Worm (Caenorhabditis elegans) whole organism, L2 larva: ENCODE results near the gene C18H2.5.

ENCODE experiments used
- C34F6.9 ChIP-seq: fragments of 150-350 bp; optimal IDR thresholded peaks from 2 replicates; lab custom pipeline; 2014; ENCODE audit warnings: missing biosample characterization, missing genetic modification characterization
- F13H6.1 ChIP-seq: sonication (generic microtip); optimal IDR thresholded peaks from 2 replicates; lab custom pipeline; 2016; ENCODE audit warnings: missing genetic modification characterization, missing compliant biosample characterization
- R02D3.7 ChIP-seq: fragments of 150-350 bp; optimal IDR thresholded peaks from 2 replicates; lab custom pipeline; 2014; ENCODE audit warnings: missing biosample characterization, missing genetic modification characterization
- Y55F3AM.14 ChIP-seq: fragments of 200-800 bp; sonication (Bioruptor generic); optimal IDR thresholded peaks from 2 replicates; lab custom pipeline; 2018; ENCODE audit warnings: mild to moderate bottlenecking, missing genetic modification characterization, missing compliant biosample characterization
- ZK546.5 ChIP-seq: sonication (generic microtip); optimal IDR thresholded peaks from 2 replicates; lab custom pipeline; 2017; ENCODE audit warnings: missing biosample characterization, missing genetic modification characterization
- alr-1 ChIP-seq: fragments of 150-350 bp; optimal IDR thresholded peaks from 2 replicates; lab custom pipeline; 2014; ENCODE audit warnings: missing biosample characterization, missing genetic modification characterization
- aly-2 ChIP-seq: fragments of 150-350 bp; optimal IDR thresholded peaks from 2 replicates; lab custom pipeline; 2014; ENCODE audit warnings: missing biosample characterization, missing genetic modification characterization
- ama-1 ChIP-seq: fragments of 150-350 bp; optimal IDR thresholded peaks from 2 replicates; lab custom pipeline; 2018; ENCODE audit warnings: inconsistent platforms
- blmp-1 ChIP-seq: sonication (generic microtip); optimal IDR thresholded peaks from 2 replicates; lab custom pipeline; 2017; ENCODE audit warnings: missing genetic modification characterization, mild to moderate bottlenecking, missing compliant biosample characterization, antibody characterized with exemption, moderate library complexity; ENCODE audit not compliant: insufficient read depth
- ceh-16 ChIP-seq: fragments of 150-350 bp; optimal IDR thresholded peaks from 2 replicates; lab custom pipeline; 2014; ENCODE audit warnings: missing biosample characterization, missing genetic modification characterization
- ceh-82 ChIP-seq: fragments of 150-350 bp; optimal IDR thresholded peaks from 2 replicates; lab custom pipeline; 2014; ENCODE audit warnings: missing biosample characterization, missing genetic modification characterization
- crh-2 ChIP-seq: sonication (generic microtip); optimal IDR thresholded peaks from 2 replicates; lab custom pipeline; 2017; ENCODE audit warnings: missing biosample characterization, missing genetic modification characterization
- dmd-4 ChIP-seq: sonication (generic microtip); optimal IDR thresholded peaks from 2 replicates; lab custom pipeline; 2017; ENCODE audit warnings: missing biosample characterization, missing genetic modification characterization
- egl-27 ChIP-seq: sonication (generic microtip); optimal IDR thresholded peaks from 3 replicates; lab custom pipeline; 2017; ENCODE audit warnings: missing biosample characterization, missing genetic modification reagents, missing genetic modification characterization
- elt-1 ChIP-seq: fragments of 150-350 bp; optimal IDR thresholded peaks from 2 replicates; lab custom pipeline; 2014; ENCODE audit warnings: missing biosample characterization, missing genetic modification characterization
- elt-3 ChIP-seq: sonication (generic microtip); optimal IDR thresholded peaks from 2 replicates; lab custom pipeline; 2017; ENCODE audit warnings: missing biosample characterization, missing genetic modification characterization
- fos-1 ChIP-seq: fragments of 150-350 bp; optimal IDR thresholded peaks from 2 replicates; lab custom pipeline; 2014; ENCODE audit warnings: missing biosample characterization, missing genetic modification characterization
- gmeb-1 ChIP-seq: fragments of 150-350 bp; optimal IDR thresholded peaks from 2 replicates; lab custom pipeline; 2014; ENCODE audit warnings: missing biosample characterization, missing genetic modification characterization
- lin-11 ChIP-seq: fragments of 150-350 bp; sonication (generic microtip); optimal IDR thresholded peaks from 2 replicates; lab custom pipeline; 2014; ENCODE audit warnings: missing biosample characterization, missing genetic modification characterization, inconsistent platforms, mixed read lengths
- lin-13 ChIP-seq: fragments of 150-350 bp; optimal IDR thresholded peaks from 2 replicates; lab custom pipeline; 2014; ENCODE audit warnings: missing biosample characterization, missing genetic modification reagents, missing genetic modification characterization
- lin-39 ChIP-seq: fragments of 150-350 bp; optimal IDR thresholded peaks from 2 replicates; lab custom pipeline; 2014; ENCODE audit warnings: missing biosample characterization, missing genetic modification reagents, missing genetic modification characterization
- lsy-2 ChIP-seq, 2 experiments: fragments of 150-350 bp in 1 of 2; sonication (generic microtip) in 1 of 2; optimal IDR thresholded peaks; 2 replicates each; lab custom pipeline; 2014 to 2017; ENCODE audit warnings: missing biosample characterization in 2 of 2, missing genetic modification characterization in 2 of 2
- mab-5 ChIP-seq: fragments of 150-350 bp; optimal IDR thresholded peaks from 2 replicates; lab custom pipeline; 2014; ENCODE audit warnings: missing biosample characterization, missing genetic modification characterization
- mbf-1 ChIP-seq: sonication (generic microtip); optimal IDR thresholded peaks from 2 replicates; lab custom pipeline; 2017; ENCODE audit warnings: missing biosample characterization, missing genetic modification characterization
- mdl-1 ChIP-seq, 2 experiments: fragments of 150-350 bp in 1 of 2; sonication (generic microtip) in 1 of 2; optimal IDR thresholded peaks; 2 replicates each; lab custom pipeline; 2017; ENCODE audit warnings: missing biosample characterization in 2 of 2, missing genetic modification characterization in 2 of 2
- nhr-10 ChIP-seq: sonication (generic microtip); optimal IDR thresholded peaks from 2 replicates; lab custom pipeline; 2017; ENCODE audit warnings: missing biosample characterization, missing genetic modification characterization
- nhr-11 ChIP-seq: fragments of 150-350 bp; optimal IDR thresholded peaks from 2 replicates; lab custom pipeline; 2014; ENCODE audit warnings: missing biosample characterization, missing genetic modification characterization
- nhr-12 ChIP-seq: fragments of 150-350 bp; optimal IDR thresholded peaks from 2 replicates; lab custom pipeline; 2014; ENCODE audit warnings: missing biosample characterization, missing genetic modification characterization
- nhr-129 ChIP-seq: fragments of 150-350 bp; optimal IDR thresholded peaks from 2 replicates; lab custom pipeline; 2014; ENCODE audit warnings: missing biosample characterization, missing genetic modification characterization
- nhr-21 ChIP-seq: fragments of 150-350 bp; optimal IDR thresholded peaks from 2 replicates; lab custom pipeline; 2014; ENCODE audit warnings: missing biosample characterization, missing genetic modification characterization
- nhr-23 ChIP-seq: fragments of 150-350 bp; optimal IDR thresholded peaks from 2 replicates; lab custom pipeline; 2014; ENCODE audit warnings: missing biosample characterization, missing genetic modification reagents, missing genetic modification characterization
- nhr-237 ChIP-seq: fragments of 150-350 bp; optimal IDR thresholded peaks from 2 replicates; lab custom pipeline; 2014; ENCODE audit warnings: missing biosample characterization, missing genetic modification characterization
- nhr-25 ChIP-seq: fragments of 150-350 bp; sonication (generic microtip); optimal IDR thresholded peaks from 3 replicates; lab custom pipeline; 2014; ENCODE audit warnings: missing biosample characterization, missing genetic modification characterization
- nhr-6 ChIP-seq: fragments of 150-350 bp; optimal IDR thresholded peaks from 2 replicates; lab custom pipeline; 2014; ENCODE audit warnings: missing biosample characterization, missing genetic modification characterization
- nhr-77 ChIP-seq: fragments of 150-350 bp; optimal IDR thresholded peaks from 2 replicates; lab custom pipeline; 2014; ENCODE audit warnings: missing biosample characterization, missing genetic modification characterization
- peb-1 ChIP-seq: fragments of 150-350 bp; optimal IDR thresholded peaks from 2 replicates; lab custom pipeline; 2014; ENCODE audit warnings: missing biosample characterization, missing genetic modification characterization
- sem-4 ChIP-seq: fragments of 150-350 bp; optimal IDR thresholded peaks from 2 replicates; lab custom pipeline; 2014; ENCODE audit warnings: missing biosample characterization, missing genetic modification reagents, missing genetic modification characterization
- skn-1 ChIP-seq: sonication (generic microtip); optimal IDR thresholded peaks from 2 replicates; lab custom pipeline; 2017; ENCODE audit warnings: missing biosample characterization, missing genetic modification characterization
- sma-3 ChIP-seq: sonication (generic microtip); optimal IDR thresholded peaks from 2 replicates; lab custom pipeline; 2016; ENCODE audit warnings: missing genetic modification reagents, missing genetic modification characterization, missing compliant biosample characterization
- sma-9 ChIP-seq, 2 experiments: fragments of 150-350 bp in 1 of 2; sonication (generic microtip) in 1 of 2; optimal IDR thresholded peaks; 2 replicates each; lab custom pipeline; 2014 to 2016; ENCODE audit warnings: missing genetic modification characterization in 2 of 2, mild to moderate bottlenecking in 1 of 2, missing biosample characterization in 1 of 2, missing compliant biosample characterization in 1 of 2, missing genetic modification reagents in 1 of 2, moderate library complexity in 1 of 2
- snpc-4 ChIP-seq: fragments of 150-350 bp; optimal IDR thresholded peaks from 2 replicates; lab custom pipeline; 2014; ENCODE audit warnings: missing biosample characterization, missing genetic modification characterization
- unc-39 ChIP-seq: fragments of 150-350 bp; optimal IDR thresholded peaks from 2 replicates; lab custom pipeline; 2014; ENCODE audit warnings: missing biosample characterization, missing genetic modification characterization
- unc-55 ChIP-seq: fragments of 150-350 bp; sonication (generic microtip); optimal IDR thresholded peaks from 3 replicates; lab custom pipeline; 2014; ENCODE audit warnings: missing biosample characterization, missing genetic modification reagents, missing genetic modification characterization
- unc-62 ChIP-seq: fragments of 150-350 bp; optimal IDR thresholded peaks from 2 replicates; lab custom pipeline; 2014; ENCODE audit warnings: missing biosample characterization, missing genetic modification reagents, missing genetic modification characterization
- zag-1 ChIP-seq: fragments of 150-350 bp; optimal IDR thresholded peaks from 2 replicates; lab custom pipeline; 2014; ENCODE audit warnings: missing biosample characterization, missing genetic modification characterization
- ztf-1 ChIP-seq: fragments of 200-800 bp; sonication (Bioruptor generic); conservative IDR thresholded peaks from 2 replicates; pipeline ENCODE4 v1.3.6; 2022; ENCODE audit warnings: missing genetic modification characterization, missing compliant biosample characterization
- ztf-11 ChIP-seq: sonication (generic microtip); optimal IDR thresholded peaks from 2 replicates; lab custom pipeline; 2017; ENCODE audit warnings: missing biosample characterization, missing genetic modification characterization
- ztf-4 ChIP-seq: fragments of 150-350 bp; optimal IDR thresholded peaks from 2 replicates; lab custom pipeline; 2014; ENCODE audit warnings: missing biosample characterization, missing genetic modification characterization

The C18H2.5 gene

ce11 chrIII:7729062-7729461 is 34.9 kb upstream of the C18H2.5 start:
- no peak for TF ChIP-seq lin-11 (tag; lab: Kevin White, UChicago)
- no peak for TF ChIP-seq ama-1
- TF ChIP-seq skn-1, result no peak
- TF ChIP-seq ztf-11 (tag; lab: Kevin White, UChicago), result no peak
- no peak for TF ChIP-seq sma-9 (GFP tag; optimal IDR thresholded peaks at IDR 0.05; lab: Kevin White, UChicago)
- TF ChIP-seq sma-9 (tag; optimal IDR thresholded peaks at IDR 0.05; lab: Kevin White, UChicago), result no peak
- TF ChIP-seq ZK546.5 (tag; lab: Kevin White, UChicago), result no peak
- TF ChIP-seq Y55F3AM.14 (GFP tag; lab: Kevin White, UChicago), result no peak
- TF ChIP-seq nhr-21, result no peak
- TF ChIP-seq unc-55, result no peak
- TF ChIP-seq ceh-16 (tag; lab: Kevin White, UChicago), result no peak
- no peak for TF ChIP-seq fos-1 (tag; lab: Kevin White, UChicago)
- no peak for TF ChIP-seq ztf-1

ce11 chrIII:7728494-7728893 is 34.3 kb upstream of the C18H2.5 start:
- TF ChIP-seq lin-11 (tag; lab: Kevin White, UChicago) (no peak), sma-9 (GFP tag; optimal IDR thresholded peaks at IDR 0.05; lab: Kevin White, UChicago) (peak; percentile 59), sma-9 (tag; optimal IDR thresholded peaks at IDR 0.05; lab: Kevin White, UChicago) (no peak), lsy-2 (tag; optimal IDR thresholded peaks at IDR 0.05; lab: Kevin White, UChicago) (peak in 1 of 2 experiments; percentile 76), skn-1 (no peak), egl-27 (tag; lab: Kevin White, UChicago) (no peak), fos-1 (tag; lab: Kevin White, UChicago) (peak; percentile 94), lin-13 (GFP tag; lab: Kevin White, UChicago) (peak; percentile 47), aly-2 (tag; lab: Kevin White, UChicago) (no peak), sem-4 (tag; lab: Kevin White, UChicago) (peak; percentile 74), elt-3 (tag; lab: Kevin White, UChicago) (no peak), Y55F3AM.14 (GFP tag; lab: Kevin White, UChicago) (peak; percentile 35), mab-5 (tag; lab: Kevin White, UChicago) (no peak), nhr-21 (peak; percentile 50), ztf-1 (no peak), C34F6.9 (tag; lab: Kevin White, UChicago) (peak; percentile 66), ZK546.5 (tag; lab: Kevin White, UChicago) (no peak), unc-62 (no peak), elt-1 (tag; lab: Kevin White, UChicago) (no peak), snpc-4 (no peak), ama-1 (peak; percentile 50), nhr-237 (tag; lab: Kevin White, UChicago) (no peak), crh-2 (tag; lab: Kevin White, UChicago) (peak; percentile 99), zag-1 (peak; percentile 44), F13H6.1 (tag; lab: Kevin White, UChicago) (peak; percentile 49), dmd-4 (no peak), gmeb-1 (tag; lab: Kevin White, UChicago) (peak; percentile 49), ceh-82 (tag; lab: Kevin White, UChicago) (no peak), peb-1 (tag; lab: Kevin White, UChicago) (no peak), lin-39 (tag; lab: Kevin White, UChicago) (no peak), nhr-10 (no peak), mdl-1 (tag; optimal IDR thresholded peaks at IDR 0.05; lab: Kevin White, UChicago) (peak; percentile 18 to 19), ztf-4 (tag; lab: Kevin White, UChicago) (peak; percentile 22), unc-39 (tag; lab: Kevin White, UChicago) (no peak), ztf-11 (tag; lab: Kevin White, UChicago) (no peak), sma-3 (GFP tag; lab: Kevin White, UChicago) (peak; percentile 83), alr-1 (tag; lab: Kevin White, UChicago) (no peak), nhr-25 (tag; lab: Kevin White, UChicago) (peak; percentile 45), nhr-77 (tag; lab: Kevin White, UChicago) (no peak), mbf-1 (tag; lab: Kevin White, UChicago) (no peak), blmp-1 (tag; lab: Kevin White, UChicago) (peak; percentile 82), nhr-11 (tag; lab: Kevin White, UChicago) (no peak), nhr-6 (peak; percentile 3), unc-55 (peak; percentile 69), R02D3.7 (tag; lab: Kevin White, UChicago) (no peak), nhr-12 (tag; lab: Kevin White, UChicago) (no peak), ceh-16 (tag; lab: Kevin White, UChicago) (no peak), nhr-23 (tag; lab: Kevin White, UChicago) (no peak), nhr-129 (tag; lab: Kevin White, UChicago) (peak; percentile 74)
